Worm (Caenorhabditis elegans): ENCODE data around the gene hil-1.

Gene hil-1

ce11 chrV:14996236-14996635 is 46.7 kb downstream of the hil-1 start, which contains the start of gene irld-14:
Gene irld-14 (plus strand): TSS chrV:14996536.
- TF ChIP-seq dao-5 (tag; optimal IDR thresholded peaks at IDR 0.05), result no peak
- no peak for TF ChIP-seq W03F9.2 (tag; optimal IDR thresholded peaks at IDR 0.05)
- no peak for TF ChIP-seq him-1 (tag; optimal IDR thresholded peaks at IDR 0.05)

- TF ChIP-seq W03F9.2 (tag; optimal IDR thresholded peaks at IDR 0.05) (no peak), him-1 (tag; optimal IDR thresholded peaks at IDR 0.05) (no peak), dao-5 (tag; optimal IDR thresholded peaks at IDR 0.05) (no peak)
These were observed 50.0 kb downstream of the hil-1 start, which contains the start of gene T01C3.11 for ce11 chrV:14999485-15000023. Gene T01C3.11 (plus strand): TSS chrV:14999535.

- TF ChIP-seq dao-5 (tag; optimal IDR thresholded peaks at IDR 0.05) (peak; percentile 19), him-1 (tag; optimal IDR thresholded peaks at IDR 0.05) (no peak), W03F9.2 (tag; optimal IDR thresholded peaks at IDR 0.05) (no peak)
These were observed 50.6 kb downstream of the hil-1 start, which contains the start of gene rps-16 for ce11 chrV:15000055-15000704. Gene rps-16 (minus strand): TSS chrV:15000541.

- TF ChIP-seq dao-5 (tag; optimal IDR thresholded peaks at IDR 0.05) (no peak), him-1 (tag; optimal IDR thresholded peaks at IDR 0.05) (no peak), W03F9.2 (tag; optimal IDR thresholded peaks at IDR 0.05) (no peak)
These were observed 52.0 kb downstream of the hil-1 start for ce11 chrV:15001536-15001935.

ce11 chrV:15002184-15002690 is 52.7 kb downstream of the hil-1 start, which contains the start of the genes fib-1 and mut-15:
Gene fib-1 (minus strand): TSS chrV:15002223.
Gene mut-15 (plus strand): TSS chrV:15002543.
- TF ChIP-seq W03F9.2 (tag; optimal IDR thresholded peaks at IDR 0.05) (peak; percentile 90), him-1 (tag; optimal IDR thresholded peaks at IDR 0.05) (peak; percentile 55), dao-5 (tag; optimal IDR thresholded peaks at IDR 0.05) (no peak)

Measured in whole organism, L4/young adult.